Fruit fly (Drosophila melanogaster) whole organism, pupa: ENCODE data around the gene Cpr78Ca.

Experiments used
- CG12605 ChIP-seq: fragments of 200-800 bp; sonication (Bioruptor generic); IDR thresholded peaks from 2 replicates; pipeline ENCODE4 v1.3.6; 2022; ENCODE audit warnings: missing biosample characterization, missing genetic modification characterization
- CG13204 ChIP-seq: fragments of 200-800 bp; sonication (Bioruptor generic); optimal IDR thresholded peaks from 2 replicates; lab custom pipeline; 2018; ENCODE audit warnings: missing biosample characterization, mild to moderate bottlenecking, missing genetic modification characterization, moderate library complexity
- CG14655 ChIP-seq: fragments of 200-800 bp; sonication (Bioruptor generic); optimal IDR thresholded peaks from 3 replicates; lab custom pipeline; 2017; ENCODE audit warnings: mild to moderate bottlenecking, missing biosample characterization, missing genetic modification reagents, missing genetic modification characterization
- CG15710 ChIP-seq: fragments of 200-800 bp; sonication (Bioruptor generic); optimal IDR thresholded peaks from 2 replicates; lab custom pipeline; 2018; ENCODE audit warnings: missing biosample characterization, mild to moderate bottlenecking, missing genetic modification characterization, moderate library complexity
- CG17806 ChIP-seq: fragments of 200-800 bp; sonication (Bioruptor generic); optimal IDR thresholded peaks from 2 replicates; lab custom pipeline; 2018; ENCODE audit warnings: missing biosample characterization, mild to moderate bottlenecking, missing genetic modification characterization, moderate library complexity
- CG9948 ChIP-seq: fragments of 200-800 bp; sonication (Bioruptor generic); optimal IDR thresholded peaks from 2 replicates; lab custom pipeline; 2018; ENCODE audit warnings: missing biosample characterization, mild to moderate bottlenecking, missing genetic modification characterization, moderate library complexity
- D1 ChIP-seq: fragments of 200-800 bp; sonication (Bioruptor generic); optimal IDR thresholded peaks from 2 replicates; lab custom pipeline; 2018; ENCODE audit warnings: missing biosample characterization, mild to moderate bottlenecking, missing genetic modification characterization, moderate library complexity
- Ets98B ChIP-seq: fragments of 200-800 bp; sonication (Bioruptor generic); IDR thresholded peaks from 2 replicates; pipeline ENCODE4 v1.3.6; 2022; ENCODE audit warnings: missing biosample characterization, missing genetic modification characterization
- Pif1A ChIP-seq: fragments of 200-800 bp; sonication (Bioruptor generic); optimal IDR thresholded peaks from 3 replicates; lab custom pipeline; 2016; ENCODE audit warnings: missing biosample characterization, missing genetic modification characterization
- Pif1B ChIP-seq: fragments of 200-800 bp; sonication (Bioruptor generic); optimal IDR thresholded peaks from 3 replicates; lab custom pipeline; 2016; ENCODE audit warnings: missing biosample characterization, missing genetic modification characterization
- gl ChIP-seq: fragments of 200-800 bp; sonication (Bioruptor generic); optimal IDR thresholded peaks from 2 replicates; lab custom pipeline; 2018; ENCODE audit warnings: missing biosample characterization, mild to moderate bottlenecking, missing genetic modification characterization
- rn ChIP-seq: fragments of 200-800 bp; sonication (Bioruptor generic); IDR thresholded peaks from 2 replicates; pipeline ENCODE4 v1.3.6; 2022; ENCODE audit warnings: missing biosample characterization, missing genetic modification characterization

DNA sequence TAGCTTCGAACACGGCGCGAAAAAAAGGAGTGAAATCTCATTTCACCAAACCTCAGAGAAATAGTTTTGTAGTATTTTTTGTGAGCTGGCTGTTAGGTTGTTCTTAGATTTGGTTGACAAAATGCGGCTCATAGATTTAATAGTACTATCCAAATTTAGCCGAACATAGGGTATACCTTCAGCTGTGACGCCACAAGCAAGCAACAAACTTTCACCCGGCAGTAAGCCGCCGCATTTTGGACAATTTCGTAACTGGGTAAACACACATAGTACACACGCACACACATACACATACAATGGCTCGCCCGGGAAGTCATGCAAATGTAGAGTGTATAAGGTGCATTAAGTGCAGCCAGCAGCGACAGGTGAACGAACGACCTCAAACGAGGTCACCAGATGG is 33.3 kb downstream of the Cpr78Ca start:
- TF ChIP-seq rn (GFP tag; lab: Robert Waterston, UW): no peak
- no peak for TF ChIP-seq CG13204 (GFP tag; lab: Kevin White, UChicago)
- TF ChIP-seq CG14655 (GFP tag; lab: Kevin White, UChicago): no peak
- TF ChIP-seq CG12605 (GFP tag; lab: Robert Waterston, UW): no peak
- TF ChIP-seq D1 (tag; lab: Kevin White, UChicago): no peak
- TF ChIP-seq Pif1B (GFP tag; lab: Kevin White, UChicago): no peak
- TF ChIP-seq CG15710 (tag; lab: Kevin White, UChicago): no peak
- TF ChIP-seq Ets98B: peak; percentile 34; the same call in 1 of the 2 replicates
- no peak for TF ChIP-seq Pif1A (GFP tag; lab: Kevin White, UChicago)
- TF ChIP-seq CG17806: no peak
- TF ChIP-seq gl (tag; lab: Kevin White, UChicago): no peak
- no peak for TF ChIP-seq CG9948
